Fruit fly (Drosophila melanogaster): ENCODE measurements around the gene by.

by gene

DNA sequence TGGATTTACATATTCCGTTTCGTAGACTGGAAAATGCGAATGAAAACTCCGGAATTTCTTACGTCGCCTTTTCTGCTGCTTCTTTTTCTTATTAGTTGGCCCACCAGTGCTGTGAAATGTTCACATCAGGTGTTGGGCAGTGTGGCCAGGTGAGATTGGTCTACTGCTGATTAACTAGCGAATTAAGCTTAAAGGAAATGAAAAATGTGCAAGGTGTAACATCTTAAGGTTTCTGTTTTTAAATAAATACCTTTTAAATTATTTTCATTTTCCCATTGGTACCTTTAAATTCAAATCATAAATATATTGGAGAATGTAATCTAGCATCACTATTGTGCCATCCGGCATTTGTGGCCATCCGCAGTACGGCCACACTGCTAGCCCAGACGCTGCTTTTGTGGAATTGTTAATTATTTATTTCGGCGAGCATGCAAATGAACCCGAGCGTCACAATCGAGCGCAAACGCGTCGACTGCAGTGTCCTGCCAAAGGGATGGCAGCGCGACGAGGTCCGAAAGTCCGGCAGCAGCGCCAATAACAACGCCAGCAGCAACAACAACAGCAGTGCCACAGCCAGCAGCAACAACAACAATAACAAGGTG is 26.7 kb upstream of the by start, which contains the start of the genes AP-1mu and MBD-like (continued):
- TF ChIP-seq CG12659 (GFP tag; optimal IDR thresholded peaks at IDR 0.05), result peak; percentile 81
- peak; percentile 55; the same call in 1 of the 2 replicates for TF ChIP-seq CG13287 (GFP tag; IDR thresholded peaks at IDR 0.05; ENCODE audit: partially characterized antibody)
- peak; percentile 58 for TF ChIP-seq ewg (GFP tag; optimal IDR thresholded peaks at IDR 0.05)
- peak; percentile 57 for TF ChIP-seq pum (GFP tag; optimal IDR thresholded peaks at IDR 0.05)
- peak; percentile 60 for TF ChIP-seq E2f2 (GFP tag; IDR thresholded peaks at IDR 0.05)
- no peak for TF ChIP-seq pros (GFP tag; optimal IDR thresholded peaks at IDR 0.05)
- peak; percentile 66 for TF ChIP-seq Hr3 (GFP tag; optimal IDR thresholded peaks at IDR 0.05)
- TF ChIP-seq maf-S (GFP tag; optimal IDR thresholded peaks at IDR 0.05), result peak; percentile 63
- peak; percentile 62 for TF ChIP-seq CG9437 (GFP tag; optimal IDR thresholded peaks at IDR 0.05)
- peak; percentile 80 for TF ChIP-seq sd (tag; optimal IDR thresholded peaks at IDR 0.05)
- TF ChIP-seq tgo (GFP tag; IDR thresholded peaks at IDR 0.05), result peak; percentile 65
- TF ChIP-seq pnt (GFP tag; optimal IDR thresholded peaks at IDR 0.05), result peak; percentile 50
- no peak for TF ChIP-seq Jarid2 (GFP tag; optimal IDR thresholded peaks at IDR 0.05)
- TF ChIP-seq Ssrp (tag; optimal IDR thresholded peaks at IDR 0.05), result peak; percentile 54
- no peak for TF ChIP-seq wek (GFP tag; optimal IDR thresholded peaks at IDR 0.05)
- TF ChIP-seq her (GFP tag; optimal IDR thresholded peaks at IDR 0.05), result peak; percentile 9
- TF ChIP-seq Rfx (GFP tag; IDR thresholded peaks at IDR 0.05), result peak; percentile 76
- no peak for TF ChIP-seq gce (GFP tag; IDR thresholded peaks at IDR 0.05)
- peak; percentile 56 for TF ChIP-seq slp2 (GFP tag; optimal IDR thresholded peaks at IDR 0.05)
- peak; percentile 72 for TF ChIP-seq CoRest (tag; optimal IDR thresholded peaks at IDR 0.05)
- no peak for TF ChIP-seq ap (GFP tag; IDR thresholded peaks at IDR 0.05)
- TF ChIP-seq CG1832 (GFP tag; optimal IDR thresholded peaks at IDR 0.05), result no peak
- TF ChIP-seq Six4 (GFP tag; optimal IDR thresholded peaks at IDR 0.05), result peak; percentile 20
- no peak for TF ChIP-seq dati (GFP tag; IDR thresholded peaks at IDR 0.05)
- 0 out of 2 replicates have a peak, but pooled peaks have one; percentile 16 for TF ChIP-seq dan (GFP tag; IDR thresholded peaks at IDR 0.05)
- no peak for TF ChIP-seq gcm2 (GFP tag; optimal IDR thresholded peaks at IDR 0.05)
- peak; percentile 60 for TF ChIP-seq CG7786 (GFP tag; optimal IDR thresholded peaks at IDR 0.05)
- no peak for TF ChIP-seq D19A (tag; optimal IDR thresholded peaks at IDR 0.05)
- no peak for TF ChIP-seq D (optimal IDR thresholded peaks at IDR 0.05)
- TF ChIP-seq D (GFP tag; optimal IDR thresholded peaks at IDR 0.05), result no peak
- no peak for TF ChIP-seq CG4707 (GFP tag; optimal IDR thresholded peaks at IDR 0.05)
- no peak for TF ChIP-seq CG11085 (GFP tag; IDR thresholded peaks at IDR 0.05)
- no peak for TF ChIP-seq tna (GFP tag; IDR thresholded peaks at IDR 0.05; ENCODE audit: partially characterized antibody)
- peak; percentile 52 for TF ChIP-seq Aef1 (GFP tag; IDR thresholded peaks at IDR 0.05)
- peak; percentile 64 for TF ChIP-seq BEAF-32 (GFP tag; optimal IDR thresholded peaks at IDR 0.05)
- TF ChIP-seq tap (tag; optimal IDR thresholded peaks at IDR 0.05), result no peak
- TF ChIP-seq schlank (tag; optimal IDR thresholded peaks at IDR 0.05), result no peak
- no peak for TF ChIP-seq pita (GFP tag; optimal IDR thresholded peaks at IDR 0.05)
- peak; percentile 69 for TF ChIP-seq jumu (GFP tag; optimal IDR thresholded peaks at IDR 0.05)
- TF ChIP-seq Xbp1 (GFP tag; optimal IDR thresholded peaks at IDR 0.05), result peak; percentile 73
- TF ChIP-seq CG2199 (GFP tag; IDR thresholded peaks at IDR 0.05), result no peak
- peak; percentile 57 for TF ChIP-seq CG17829 (tag; optimal IDR thresholded peaks at IDR 0.05)
- TF ChIP-seq CG8290 (GFP tag; optimal IDR thresholded peaks at IDR 0.05), result peak; percentile 58
- TF ChIP-seq CG8290 (tag; optimal IDR thresholded peaks at IDR 0.05), result no peak
- no peak for TF ChIP-seq Oaz (GFP tag; IDR thresholded peaks at IDR 0.05)
- peak; percentile 70 for TF ChIP-seq CHES-1-like (GFP tag; optimal IDR thresholded peaks at IDR 0.05)
- peak; percentile 69 for TF ChIP-seq grau (tag; optimal IDR thresholded peaks at IDR 0.05)
- TF ChIP-seq NC2α (GFP tag; optimal IDR thresholded peaks at IDR 0.05), result no peak
- no peak for TF ChIP-seq Asciz (GFP tag; optimal IDR thresholded peaks at IDR 0.05)
- 0 out of 4 replicates have a peak, but pooled peaks have one; percentile 10 for TF ChIP-seq chinmo (GFP tag; IDR thresholded peaks at IDR 0.05; ENCODE audit: partially characterized antibody)
- TF ChIP-seq Ravus (GFP tag; IDR thresholded peaks at IDR 0.05), result no peak
